Worm (Caenorhabditis elegans): ENCODE measurements around the gene K10G4.10.

ce11 chrV:17225389-17225788 is 48.0 kb upstream of the K10G4.10 start, which contains the start of gene scl-25:
- TF ChIP-seq nhr-77 (tag; optimal IDR thresholded peaks at IDR 0.05) (no peak), pqm-1 (tag; optimal IDR thresholded peaks at IDR 0.05) (no peak), ZK546.5 (tag; optimal IDR thresholded peaks at IDR 0.05) (no peak), snpc-4 (tag; optimal IDR thresholded peaks at IDR 0.05) (no peak), ceh-62 (tag; optimal IDR thresholded peaks at IDR 0.05) (no peak), dmd-8 (GFP tag; IDR thresholded peaks at IDR 0.05) (no peak), lin-39 (tag; optimal IDR thresholded peaks at IDR 0.05) (no peak), spr-3 (GFP tag; optimal IDR thresholded peaks at IDR 0.05) (no peak), ama-1 (optimal IDR thresholded peaks at IDR 0.05) (no peak), nhr-111 (GFP tag; optimal IDR thresholded peaks at IDR 0.05) (no peak), cey-2 (tag; optimal IDR thresholded peaks at IDR 0.05; ENCODE audit: borderline replicate concordance, insufficient read depth) (no peak), unc-130 (GFP tag; optimal IDR thresholded peaks at IDR 0.05) (no peak)
